Worm (Caenorhabditis elegans) whole organism, late embryonic: Measurements from ENCODE around the gene pbs-3.

Experiments
- C08G9.2 ChIP-seq: sonication (generic microtip); optimal IDR thresholded peaks from 2 replicates; lab custom pipeline; 2016; ENCODE audit warnings: mild to moderate bottlenecking, missing genetic modification characterization, moderate library complexity, missing compliant biosample characterization
- K09A11.1 ChIP-seq: sonication (generic microtip); optimal IDR thresholded peaks from 2 replicates; lab custom pipeline; 2017; ENCODE audit warnings: antibody characterized with exemption, mild to moderate bottlenecking, missing genetic modification characterization, missing compliant biosample characterization; ENCODE audit not compliant: insufficient read depth
- T23F11.4 ChIP-seq: fragments of 200-800 bp; sonication (Bioruptor generic); optimal IDR thresholded peaks from 2 replicates; lab custom pipeline; 2018; ENCODE audit warnings: mild to moderate bottlenecking, missing genetic modification characterization, missing compliant biosample characterization
- ahr-1 ChIP-seq: sonication (generic microtip); optimal IDR thresholded peaks from 2 replicates; lab custom pipeline; 2016; ENCODE audit warnings: missing genetic modification characterization, missing compliant biosample characterization
- ceh-14 ChIP-seq: sonication (generic microtip); optimal IDR thresholded peaks from 2 replicates; lab custom pipeline; 2016; ENCODE audit warnings: missing genotype, missing genetic modification characterization, missing compliant biosample characterization
- ceh-18 ChIP-seq: sonication (generic microtip); optimal IDR thresholded peaks from 2 replicates; lab custom pipeline; 2016; ENCODE audit warnings: missing genetic modification characterization, missing compliant biosample characterization
- ceh-19 ChIP-seq: fragments of 200-800 bp; sonication (Bioruptor generic); optimal IDR thresholded peaks from 2 replicates; lab custom pipeline; 2018; ENCODE audit warnings: mild to moderate bottlenecking, missing genetic modification characterization, missing compliant biosample characterization
- ceh-2 ChIP-seq: sonication (generic microtip); optimal IDR thresholded peaks from 2 replicates; lab custom pipeline; 2016; ENCODE audit warnings: missing genotype, missing genetic modification characterization, missing compliant biosample characterization
- ceh-22 ChIP-seq: sonication (generic microtip); optimal IDR thresholded peaks from 2 replicates; lab custom pipeline; 2017; ENCODE audit warnings: missing biosample characterization, missing genetic modification characterization
- ceh-24 ChIP-seq: sonication (generic microtip); optimal IDR thresholded peaks from 2 replicates; lab custom pipeline; 2016; ENCODE audit warnings: mild to moderate bottlenecking, missing genetic modification characterization, missing compliant biosample characterization
- ceh-30 ChIP-seq: fragments of 150-350 bp; optimal IDR thresholded peaks from 2 replicates; lab custom pipeline; 2014; ENCODE audit warnings: missing biosample characterization, missing genetic modification characterization
- ceh-31 ChIP-seq: sonication (generic microtip); optimal IDR thresholded peaks from 2 replicates; lab custom pipeline; 2016; ENCODE audit warnings: missing genetic modification characterization, missing compliant biosample characterization
- ceh-34 ChIP-seq: sonication (generic microtip); optimal IDR thresholded peaks from 2 replicates; lab custom pipeline; 2016; ENCODE audit warnings: mild to moderate bottlenecking, missing genetic modification characterization, missing compliant biosample characterization
- ceh-45 ChIP-seq: fragments of 200-800 bp; sonication (Bioruptor generic); IDR thresholded peaks from 2 replicates; pipeline ENCODE4 v1.3.6; 2022; ENCODE audit warnings: missing genetic modification reagents, missing genetic modification characterization, missing compliant biosample characterization
- ceh-48 ChIP-seq: sonication (generic microtip); optimal IDR thresholded peaks from 2 replicates; lab custom pipeline; 2016; ENCODE audit warnings: missing genetic modification characterization, inconsistent platforms, missing compliant biosample characterization
- ceh-9 ChIP-seq: sonication (generic microtip); optimal IDR thresholded peaks from 2 replicates; lab custom pipeline; 2016; ENCODE audit warnings: mild to moderate bottlenecking, missing genetic modification characterization, inconsistent platforms, missing compliant biosample characterization
- che-1 ChIP-seq: sonication (generic microtip); optimal IDR thresholded peaks from 2 replicates; lab custom pipeline; 2016; ENCODE audit warnings: mild to moderate bottlenecking, missing genetic modification characterization, missing compliant biosample characterization
- dmd-4 ChIP-seq: sonication (generic microtip); optimal IDR thresholded peaks from 2 replicates; lab custom pipeline; 2016; ENCODE audit warnings: borderline replicate concordance, missing genetic modification characterization, missing compliant biosample characterization
- dve-1 ChIP-seq: sonication (generic microtip); optimal IDR thresholded peaks from 2 replicates; lab custom pipeline; 2017; ENCODE audit warnings: antibody characterized with exemption, mild to moderate bottlenecking, missing genetic modification characterization, missing compliant biosample characterization
- elt-4 ChIP-seq: sonication (generic microtip); optimal IDR thresholded peaks from 2 replicates; lab custom pipeline; 2016; ENCODE audit warnings: missing genetic modification characterization, missing compliant biosample characterization
- ets-4 ChIP-seq: sonication (generic microtip); optimal IDR thresholded peaks from 2 replicates; lab custom pipeline; 2016; ENCODE audit warnings: missing genetic modification characterization, missing compliant biosample characterization
- fax-1 ChIP-seq: sonication (generic microtip); optimal IDR thresholded peaks from 2 replicates; lab custom pipeline; 2016; ENCODE audit warnings: missing genotype, missing genetic modification characterization, missing compliant biosample characterization
- hlh-15 ChIP-seq: sonication (generic microtip); optimal IDR thresholded peaks from 2 replicates; lab custom pipeline; 2016; ENCODE audit warnings: missing genetic modification characterization, missing compliant biosample characterization
- hlh-6 ChIP-seq: sonication (generic microtip); optimal IDR thresholded peaks from 2 replicates; lab custom pipeline; 2016; ENCODE audit warnings: missing genotype, missing genetic modification characterization, missing compliant biosample characterization
- madf-2 ChIP-seq: sonication (generic microtip); optimal IDR thresholded peaks from 2 replicates; lab custom pipeline; 2017; ENCODE audit warnings: missing genetic modification characterization, missing compliant biosample characterization
- mec-3 ChIP-seq: sonication (generic microtip); optimal IDR thresholded peaks from 2 replicates; lab custom pipeline; 2016; ENCODE audit warnings: borderline replicate concordance, missing genetic modification characterization, missing compliant biosample characterization
- nfya-1 ChIP-seq: sonication (generic microtip); optimal IDR thresholded peaks from 2 replicates; lab custom pipeline; 2017; ENCODE audit warnings: missing genetic modification characterization, mild to moderate bottlenecking, missing compliant biosample characterization, antibody characterized with exemption, moderate library complexity
- pag-3 ChIP-seq: sonication (generic microtip); optimal IDR thresholded peaks from 2 replicates; lab custom pipeline; 2016; ENCODE audit warnings: missing compliant biosample characterization, missing genetic modification characterization, borderline replicate concordance
- pat-9 ChIP-seq: fragments of 200-800 bp; sonication (Bioruptor generic); optimal IDR thresholded peaks from 2 replicates; lab custom pipeline; 2018; ENCODE audit warnings: mild to moderate bottlenecking, missing genetic modification characterization, moderate library complexity, missing compliant biosample characterization
- rnt-1 ChIP-seq: sonication (generic microtip); optimal IDR thresholded peaks from 2 replicates; lab custom pipeline; 2016; ENCODE audit warnings: missing genetic modification characterization, missing compliant biosample characterization
- syd-9 ChIP-seq: sonication (generic microtip); optimal IDR thresholded peaks from 2 replicates; lab custom pipeline; 2016; ENCODE audit warnings: mild to moderate bottlenecking, missing genetic modification characterization, moderate library complexity, missing compliant biosample characterization
- tbx-2 ChIP-seq: sonication (generic microtip); optimal IDR thresholded peaks from 2 replicates; lab custom pipeline; 2016; ENCODE audit warnings: missing genetic modification characterization, missing compliant biosample characterization
- tbx-7 ChIP-seq: sonication (generic microtip); optimal IDR thresholded peaks from 2 replicates; lab custom pipeline; 2016; ENCODE audit warnings: missing genotype, missing genetic modification characterization, missing compliant biosample characterization
- unc-3 ChIP-seq, 2 experiments: fragments of 200-800 bp in 1 of 2; sonication (Bioruptor generic) in 1 of 2; sonication (generic microtip) in 1 of 2; conservative IDR thresholded peaks in 1 of 2; optimal IDR thresholded peaks in 1 of 2; 2 replicates each; pipeline versions ENCODE4 v1.3.6 to Lab custom; 2016 to 2022; ENCODE audit warnings: missing compliant biosample characterization in 2 of 2, missing genetic modification characterization in 2 of 2, missing genetic modification reagents in 1 of 2
- unc-42 ChIP-seq: sonication (generic microtip); optimal IDR thresholded peaks from 2 replicates; lab custom pipeline; 2016; ENCODE audit warnings: missing genotype, missing genetic modification characterization, missing compliant biosample characterization
- unc-86 ChIP-seq: sonication (generic microtip); optimal IDR thresholded peaks from 2 replicates; lab custom pipeline; 2016; ENCODE audit warnings: missing genetic modification characterization, missing compliant biosample characterization
- zip-5 ChIP-seq: sonication (generic microtip); optimal IDR thresholded peaks from 2 replicates; lab custom pipeline; 2016; ENCODE audit warnings: missing genetic modification characterization, missing compliant biosample characterization

Gene pbs-3

DNA sequence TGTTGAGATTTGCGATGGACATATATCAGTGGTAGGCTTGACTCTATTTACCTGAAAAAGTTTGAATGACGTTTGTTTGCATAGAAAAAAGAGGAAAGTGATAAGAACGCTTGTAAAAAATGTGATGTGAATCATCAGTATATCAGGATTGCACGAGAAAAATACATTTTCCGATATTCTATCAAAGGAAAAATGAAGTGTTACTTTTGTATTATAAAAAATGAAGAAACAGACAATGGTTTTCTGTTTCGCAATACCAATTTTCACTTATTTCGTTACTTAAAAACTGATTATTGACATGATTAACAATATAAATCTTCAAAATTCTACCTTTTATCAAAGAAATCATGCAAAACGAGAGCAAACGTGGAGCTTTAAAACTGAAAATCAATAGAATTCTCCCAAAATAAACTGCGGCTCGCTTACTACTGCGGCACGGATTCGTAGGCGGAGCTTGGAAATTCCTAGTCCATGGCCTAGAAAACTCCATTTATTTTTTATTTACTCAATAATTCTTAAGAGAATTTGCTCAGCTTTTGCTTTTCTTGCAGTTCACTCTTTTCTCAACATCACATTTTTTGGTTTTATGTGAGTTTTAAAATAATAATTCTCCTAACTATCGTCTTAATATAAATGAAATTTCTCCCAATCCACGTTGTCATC lies 38.4 kb upstream of the pbs-3 start, which contains the start of the genes eif-1 and vps-24:
Gene eif-1 (minus strand): TSS at position 51 of the 663 bp plus-strand sequence.
Gene vps-24 (plus strand): TSS at position 469 of the 663 bp plus-strand sequence.
- TF ChIP-seq ceh-31 (peak; percentile 70), fax-1 (no peak), ceh-24 (tag; lab: Kevin White, UChicago) (no peak), zip-5 (tag; lab: Kevin White, UChicago) (peak; percentile 32), nfya-1 (tag; lab: Kevin White, UChicago) (peak; percentile 2), ceh-14 (tag; lab: Kevin White, UChicago) (peak; percentile 16), tbx-2 (tag; lab: Kevin White, UChicago) (peak; percentile 62), che-1 (tag; lab: Kevin White, UChicago) (no peak), ceh-34 (tag; lab: Kevin White, UChicago) (peak; percentile 1), ets-4 (tag; lab: Kevin White, UChicago) (peak; percentile 27), ceh-48 (tag; lab: Kevin White, UChicago) (peak; percentile 66), unc-42 (peak; percentile 47), tbx-7 (peak; percentile 2), C08G9.2 (tag; lab: Kevin White, UChicago) (peak; percentile 47), rnt-1 (no peak), ceh-2 (tag; lab: Kevin White, UChicago) (peak; percentile 5)

- TF ChIP-seq elt-4 = no peak
- TF ChIP-seq dve-1 (tag; lab: Kevin White, UChicago) = no peak
- no peak for TF ChIP-seq T23F11.4 (GFP tag; lab: Kevin White, UChicago)
- no peak for TF ChIP-seq che-1 (tag; lab: Kevin White, UChicago)
- no peak for TF ChIP-seq ceh-34 (tag; lab: Kevin White, UChicago)
- TF ChIP-seq ahr-1 (tag; lab: Kevin White, UChicago) = no peak
- no peak for TF ChIP-seq pat-9
- TF ChIP-seq ceh-45 (GFP tag; lab: Robert Waterston, UW) = no peak
Observed at ce11 chrII:4992977-4993376, 37.8 kb upstream of the pbs-3 start, which contains the start of gene pigb-1. pigb-1 (minus strand) TSS chrII:4993077.

DNA sequence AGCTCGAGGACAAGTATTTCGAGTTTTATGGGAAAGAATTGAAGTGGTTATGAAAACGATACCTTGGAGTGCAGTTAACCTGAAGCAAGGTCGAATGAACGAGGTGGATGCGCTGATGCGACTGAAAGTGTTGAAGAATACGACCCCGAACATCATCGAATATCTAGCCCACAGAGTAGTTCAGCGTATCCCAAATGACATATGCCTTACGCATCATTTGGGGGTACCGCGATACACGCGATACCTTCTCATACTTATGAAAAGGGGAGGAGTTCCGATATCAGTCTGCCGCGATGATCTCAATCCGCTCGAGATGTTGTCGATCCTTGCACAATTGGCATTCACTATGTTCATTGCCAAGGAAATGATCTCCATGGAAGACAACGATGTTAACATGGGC lies 34.6 kb upstream of the pbs-3 start, which contains the start of gene T27F7.12:
Gene T27F7.12 (plus strand): TSS at position 301 of the 400 bp plus-strand sequence.
- TF ChIP-seq K09A11.1 (tag; lab: Kevin White, UChicago) (no peak), dmd-4 (tag; lab: Kevin White, UChicago) (no peak), ceh-30 (tag; lab: Kevin White, UChicago) (no peak), hlh-15 (tag; lab: Kevin White, UChicago) (no peak), ceh-48 (tag; lab: Kevin White, UChicago) (no peak), pag-3 (tag; lab: Kevin White, UChicago) (no peak), zip-5 (tag; lab: Kevin White, UChicago) (no peak), ceh-9 (tag; lab: Kevin White, UChicago) (no peak), ets-4 (tag; lab: Kevin White, UChicago) (no peak), ceh-19 (no peak), hlh-6 (tag; lab: Kevin White, UChicago) (no peak), mec-3 (tag; lab: Kevin White, UChicago) (no peak), ceh-18 (tag; lab: Kevin White, UChicago) (no peak), syd-9 (no peak), tbx-7 (no peak), unc-3 (GFP tag; conservative IDR thresholded peaks at IDR 0.05; lab: Robert Waterston, UW) (no peak), unc-3 (tag; optimal IDR thresholded peaks at IDR 0.05; lab: Kevin White, UChicago) (no peak), ceh-22 (tag; lab: Kevin White, UChicago) (no peak), ceh-24 (tag; lab: Kevin White, UChicago) (no peak), unc-86 (tag; lab: Kevin White, UChicago) (no peak), madf-2 (tag; lab: Kevin White, UChicago) (no peak)
